Comparison of ENCODE assay signal across 4 fruit fly cellular contexts in genomic region chr3L:5941086-5941485, dm6.
A peak's percentile ranks its signal among the peaks of the same experiment; 100 is the strongest.
TF ChIP-seq lines count a peak whose summit lies in the region.

No protein-coding gene starts in this region.

- TF ChIP-seq CTCF in whole organism, embryonic (GFP tag; optimal IDR thresholded peaks at IDR 0.05; lab: Kevin White, UChicago): no peak

TF ChIP-seq in whole organism, embryonic, 481 proteins besides CTCF, POLR2A, EP300 and RAD21:
- TF ChIP-seq CG4282 (GFP tag; optimal IDR thresholded peaks at IDR 0.05; lab: Kevin White, UChicago): no peak
- no peak for TF ChIP-seq CG12744 (GFP tag; optimal IDR thresholded peaks at IDR 0.05; lab: Kevin White, UChicago)
- TF ChIP-seq bsh (GFP tag; optimal IDR thresholded peaks at IDR 0.05; lab: Kevin White, UChicago): peak in 1 of 2 experiments; percentile 42
- 0 out of 2 replicates have a peak, but pooled peaks have one; percentile 18 for TF ChIP-seq Drgx (GFP tag; IDR thresholded peaks at IDR 0.05; lab: Robert Waterston, UW)
- no peak for TF ChIP-seq CG16815 (GFP tag; optimal IDR thresholded peaks at IDR 0.05; lab: Kevin White, UChicago)
- TF ChIP-seq NFAT (GFP tag; IDR thresholded peaks at IDR 0.05; lab: Robert Waterston, UW): no peak
TF ChIP-seq in whole organism, embryonic: peak in this region for 2.

TF ChIP-seq in whole organism, prepupa, 60 proteins besides CTCF, POLR2A, EP300 and RAD21 (continues in another document):
- TF ChIP-seq CG6854 (GFP tag; optimal IDR thresholded peaks at IDR 0.05; lab: Kevin White, UChicago): no peak
- no peak for TF ChIP-seq CG31627 (GFP tag; optimal IDR thresholded peaks at IDR 0.05; lab: Kevin White, UChicago)
- TF ChIP-seq Ets96B (tag; optimal IDR thresholded peaks at IDR 0.05; lab: Kevin White, UChicago): no peak
- TF ChIP-seq spab (GFP tag; optimal IDR thresholded peaks at IDR 0.05; lab: Kevin White, UChicago): peak; percentile 24
- no peak for TF ChIP-seq fkh (GFP tag; optimal IDR thresholded peaks at IDR 0.05; lab: Kevin White, UChicago)
- TF ChIP-seq pdm3 (GFP tag; optimal IDR thresholded peaks at IDR 0.05; lab: Kevin White, UChicago): peak; percentile 27
- peak; percentile 52; the same call in 1 of the 2 replicates for TF ChIP-seq Gug (GFP tag; IDR thresholded peaks at IDR 0.05; lab: Robert Waterston, UW)
- TF ChIP-seq fd85E (GFP tag; optimal IDR thresholded peaks at IDR 0.05; lab: Kevin White, UChicago): no peak
- TF ChIP-seq Smox (GFP tag; optimal IDR thresholded peaks at IDR 0.05; lab: Kevin White, UChicago): no peak
- no peak for TF ChIP-seq CG34406 (GFP tag; optimal IDR thresholded peaks at IDR 0.05; lab: Kevin White, UChicago)
- TF ChIP-seq acj6 (GFP tag; optimal IDR thresholded peaks at IDR 0.05; lab: Kevin White, UChicago): peak; percentile 34
- no peak for TF ChIP-seq CG8319 (GFP tag; optimal IDR thresholded peaks at IDR 0.05; lab: Kevin White, UChicago)
- TF ChIP-seq salr (GFP tag; optimal IDR thresholded peaks at IDR 0.05; lab: Kevin White, UChicago): no peak
- TF ChIP-seq CG15336 (GFP tag; IDR thresholded peaks at IDR 0.05; lab: Robert Waterston, UW): peak; percentile 50
- TF ChIP-seq dsx (GFP tag; optimal IDR thresholded peaks at IDR 0.05; lab: Kevin White, UChicago; ENCODE audit: poor library complexity, severe bottlenecking): no peak
- TF ChIP-seq topi (GFP tag; optimal IDR thresholded peaks at IDR 0.05; lab: Kevin White, UChicago): no peak
- peak; percentile 55 for TF ChIP-seq achi (GFP tag; optimal IDR thresholded peaks at IDR 0.05; lab: Kevin White, UChicago)
- peak; percentile 0 for TF ChIP-seq net (GFP tag; optimal IDR thresholded peaks at IDR 0.05; lab: Kevin White, UChicago)
- TF ChIP-seq ss (GFP tag; optimal IDR thresholded peaks at IDR 0.05; lab: Kevin White, UChicago): peak in 1 of 2 experiments; percentile 22
- TF ChIP-seq CG3919 (GFP tag; optimal IDR thresholded peaks at IDR 0.05; lab: Kevin White, UChicago): peak; percentile 51
- TF ChIP-seq CG3032 (tag; optimal IDR thresholded peaks at IDR 0.05; lab: Kevin White, UChicago): peak; percentile 6
- peak; percentile 17; the same call in 1 of the 2 replicates for TF ChIP-seq CG11294 (GFP tag; IDR thresholded peaks at IDR 0.05; lab: Robert Waterston, UW)
- TF ChIP-seq lz (GFP tag; optimal IDR thresholded peaks at IDR 0.05; lab: Kevin White, UChicago): peak; percentile 33
- TF ChIP-seq CG9139 (GFP tag; optimal IDR thresholded peaks at IDR 0.05; lab: Kevin White, UChicago): no peak
- no peak for TF ChIP-seq CG6808 (GFP tag; optimal IDR thresholded peaks at IDR 0.05; lab: Kevin White, UChicago)
- TF ChIP-seq cyc (GFP tag; optimal IDR thresholded peaks at IDR 0.05; lab: Kevin White, UChicago): no peak
- no peak for TF ChIP-seq CG1621 (tag; optimal IDR thresholded peaks at IDR 0.05; lab: Kevin White, UChicago)
- TF ChIP-seq svp (GFP tag; lab: Kevin White, UChicago): peak; percentile 62

TF ChIP-seq in whole organism, pupa, 21 proteins besides CTCF, POLR2A, EP300 and RAD21:
- no peak for TF ChIP-seq CG32121 (GFP tag; IDR thresholded peaks at IDR 0.05; lab: Robert Waterston, UW)
- TF ChIP-seq Pif1B (GFP tag; optimal IDR thresholded peaks at IDR 0.05; lab: Kevin White, UChicago): peak; percentile 23
- TF ChIP-seq Snoo (tag; optimal IDR thresholded peaks at IDR 0.05; lab: Kevin White, UChicago): no peak
- TF ChIP-seq CG12605 (GFP tag; IDR thresholded peaks at IDR 0.05; lab: Robert Waterston, UW): peak; percentile 39; the same call in 1 of the 2 replicates
- no peak for TF ChIP-seq gl (tag; optimal IDR thresholded peaks at IDR 0.05; lab: Kevin White, UChicago)
- TF ChIP-seq Pif1A (GFP tag; optimal IDR thresholded peaks at IDR 0.05; lab: Kevin White, UChicago): peak; percentile 16
- TF ChIP-seq CG4496 (GFP tag; IDR thresholded peaks at IDR 0.05; lab: Robert Waterston, UW): peak; percentile 52; the same call in 2 of the 3 replicates
- no peak for TF ChIP-seq CG13204 (GFP tag; optimal IDR thresholded peaks at IDR 0.05; lab: Kevin White, UChicago)
- no peak for TF ChIP-seq fd96Ca (GFP tag; IDR thresholded peaks at IDR 0.05; lab: Robert Waterston, UW)
- no peak; the same call in 1 of the 2 replicates for TF ChIP-seq Ets98B (GFP tag; IDR thresholded peaks at IDR 0.05; lab: Robert Waterston, UW)
- no peak for TF ChIP-seq EcR (GFP tag; optimal IDR thresholded peaks at IDR 0.05; lab: Kevin White, UChicago)
- TF ChIP-seq rn (GFP tag; IDR thresholded peaks at IDR 0.05; lab: Robert Waterston, UW): no peak
- peak; percentile 22 for TF ChIP-seq CG8301 (tag; optimal IDR thresholded peaks at IDR 0.05; lab: Kevin White, UChicago)
- peak; percentile 20 for TF ChIP-seq CG34367 (tag; optimal IDR thresholded peaks at IDR 0.05; lab: Kevin White, UChicago)
- TF ChIP-seq CG8159 (tag; optimal IDR thresholded peaks at IDR 0.05; lab: Kevin White, UChicago): peak; percentile 61
- TF ChIP-seq CG14655 (GFP tag; optimal IDR thresholded peaks at IDR 0.05; lab: Kevin White, UChicago): peak; percentile 49
- TF ChIP-seq D1 (tag; optimal IDR thresholded peaks at IDR 0.05; lab: Kevin White, UChicago): no peak
- peak; percentile 56 for TF ChIP-seq CG17806 (tag; optimal IDR thresholded peaks at IDR 0.05; lab: Kevin White, UChicago)
- no peak for TF ChIP-seq CG10348 (GFP tag; IDR thresholded peaks at IDR 0.05; lab: Robert Waterston, UW)
- TF ChIP-seq CG9948 (tag; optimal IDR thresholded peaks at IDR 0.05; lab: Kevin White, UChicago): peak; percentile 57
- TF ChIP-seq CG15710 (tag; optimal IDR thresholded peaks at IDR 0.05; lab: Kevin White, UChicago): peak; percentile 41

TF ChIP-seq in whole organism, wandering third instar larva, 38 proteins besides CTCF, POLR2A, EP300 and RAD21:
- TF ChIP-seq ey (GFP tag; optimal IDR thresholded peaks at IDR 0.05; lab: Kevin White, UChicago) (no peak), br (GFP tag; optimal IDR thresholded peaks at IDR 0.05; lab: Kevin White, UChicago) (peak; percentile 19), foxo (GFP tag; optimal IDR thresholded peaks at IDR 0.05; lab: Kevin White, UChicago) (peak in 1 of 2 experiments; percentile 1)

Comparison
In these comparisons a context has a peak if more than half of its experiments do, and no peak if none do; other contexts are left out.
1. Of the 7 proteins assayed by ChIP-seq in both whole organism, embryonic and whole organism, prepupa: peak only in whole organism, embryonic: none; only in whole organism, prepupa: CG16779, Gug, Hr39, Lpt and Sox102F; in both: none; in neither: 2.